Fruit fly (Drosophila melanogaster): ENCODE results near the gene CG14664.

DNA sequence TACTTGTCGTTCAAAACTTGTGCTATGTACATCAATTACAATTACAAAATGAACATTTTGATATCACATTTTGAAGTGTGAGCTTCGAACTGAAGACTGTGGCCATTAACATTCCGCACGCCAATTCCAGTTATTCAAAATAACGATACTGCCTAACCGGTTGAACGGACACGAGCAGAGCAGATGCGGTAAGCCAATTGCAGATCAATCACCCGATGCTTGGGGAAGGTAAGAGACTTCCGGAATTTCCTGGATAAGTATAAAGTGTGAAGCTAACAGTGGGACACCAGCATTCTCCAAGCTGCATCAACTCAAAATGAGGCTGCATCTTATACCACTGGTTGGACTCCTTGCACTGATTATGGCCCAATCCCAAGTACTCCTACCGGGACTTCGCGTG is at the start of gene CG14664:
- TF ChIP-seq toe (GFP tag; optimal IDR thresholded peaks at IDR 0.05) (no peak), kay (GFP tag; ENCODE audit: borderline replicate concordance) (no peak), ovo (GFP tag; optimal IDR thresholded peaks at IDR 0.05) (no peak), tj (GFP tag; optimal IDR thresholded peaks at IDR 0.05) (no peak), CG5204 (GFP tag; optimal IDR thresholded peaks at IDR 0.05) (no peak), CG7101 (tag; optimal IDR thresholded peaks at IDR 0.05) (no peak), Crg-1 (GFP tag; optimal IDR thresholded peaks at IDR 0.05) (no peak)

All from whole organism, adult.